Worm (Caenorhabditis elegans) whole organism, mixed stage, embryonic: ENCODE data around the gene F55G11.2.

Experiments used
- blmp-1 ChIP-seq: fragments of 150-350 bp; optimal IDR thresholded peaks from 2 replicates; lab custom pipeline; 2014; ENCODE audit warnings: missing biosample characterization, missing genetic modification characterization
- elt-3 ChIP-seq: fragments of 150-350 bp; optimal IDR thresholded peaks from 2 replicates; lab custom pipeline; 2014; ENCODE audit warnings: missing biosample characterization, missing genetic modification characterization
- lin-13 ChIP-seq: fragments of 150-350 bp; optimal IDR thresholded peaks from 2 replicates; lab custom pipeline; 2014; ENCODE audit warnings: missing biosample characterization, missing genetic modification characterization
- nhr-12 ChIP-seq: fragments of 150-350 bp; optimal IDR thresholded peaks from 2 replicates; lab custom pipeline; 2014; ENCODE audit warnings: missing biosample characterization, missing genetic modification characterization
- nhr-2 ChIP-seq: fragments of 150-350 bp; optimal IDR thresholded peaks from 2 replicates; lab custom pipeline; 2014; ENCODE audit warnings: missing biosample characterization, missing genetic modification characterization
- nhr-237 ChIP-seq: fragments of 150-350 bp; optimal IDR thresholded peaks from 2 replicates; lab custom pipeline; 2014; ENCODE audit warnings: missing biosample characterization, missing genetic modification characterization
- nhr-76 ChIP-seq: sonication (generic microtip); optimal IDR thresholded peaks from 2 replicates; lab custom pipeline; 2017; ENCODE audit warnings: missing biosample characterization, missing genetic modification characterization
- pha-4 ChIP-seq: fragments of 150-350 bp; optimal IDR thresholded peaks from 2 replicates; lab custom pipeline; 2018; ENCODE audit warnings: missing biosample characterization, missing genetic modification reagents, missing genetic modification characterization
- snpc-4 ChIP-seq: fragments of 150-350 bp; optimal IDR thresholded peaks from 2 replicates; lab custom pipeline; 2014; ENCODE audit warnings: missing biosample characterization, missing genetic modification characterization
- unc-39 ChIP-seq: fragments of 150-350 bp; optimal IDR thresholded peaks from 2 replicates; lab custom pipeline; 2014; ENCODE audit warnings: missing biosample characterization, missing genetic modification characterization
- unc-62 ChIP-seq: fragments of 150-350 bp; optimal IDR thresholded peaks from 2 replicates; lab custom pipeline; 2014; ENCODE audit warnings: missing biosample characterization, missing genetic modification reagents, missing genetic modification characterization

- TF ChIP-seq nhr-237 (tag; lab: Kevin White, UChicago) = no peak
- no peak for TF ChIP-seq unc-62 (GFP tag; lab: Kevin White, UChicago)
- TF ChIP-seq nhr-12 = no peak
- no peak for TF ChIP-seq nhr-76 (tag; lab: Kevin White, UChicago)
- TF ChIP-seq blmp-1 (tag; lab: Kevin White, UChicago) = no peak
- TF ChIP-seq nhr-2 (tag; lab: Kevin White, UChicago) = no peak
- TF ChIP-seq unc-39 (tag; lab: Kevin White, UChicago) = no peak
- no peak for TF ChIP-seq lin-13 (tag; lab: Kevin White, UChicago)
- no peak for TF ChIP-seq pha-4
- no peak for TF ChIP-seq elt-3
- no peak for TF ChIP-seq snpc-4 (tag; lab: Kevin White, UChicago)
Observed at ce11 chrIV:12964648-12965047, 4.4 kb downstream of the F55G11.2 start.
